Fruit fly (Drosophila melanogaster) whole organism, embryonic: ENCODE data around the gene CG12766.

ENCODE experiments used
- Atf3 ChIP-seq: fragments of 200-800 bp; sonication (Bioruptor generic); optimal IDR thresholded peaks from 3 replicates; lab custom pipeline; 2016; ENCODE audit warnings: missing biosample characterization, missing genetic modification characterization
- BEAF-32 ChIP-seq: fragments of 200-800 bp; sonication (Bioruptor generic); optimal IDR thresholded peaks from 3 replicates; lab custom pipeline; 2017; ENCODE audit warnings: missing biosample characterization, missing genetic modification characterization, mild to moderate bottlenecking, moderate library complexity, missing genetic modification reagents
- BtbVII ChIP-seq: fragments of 200-800 bp; sonication (Bioruptor generic); optimal IDR thresholded peaks from 3 replicates; lab custom pipeline; 2017; ENCODE audit warnings: missing biosample characterization, mild to moderate bottlenecking, missing genetic modification characterization
- CG10462 ChIP-seq: fragments of 200-800 bp; sonication (Bioruptor generic); optimal IDR thresholded peaks from 2 replicates; lab custom pipeline; 2016; ENCODE audit warnings: missing biosample characterization, missing genetic modification characterization
- CG11504 ChIP-seq: fragments of 200-800 bp; sonication (Bioruptor generic); optimal IDR thresholded peaks from 3 replicates; lab custom pipeline; 2019; ENCODE audit warnings: missing biosample characterization, mild to moderate bottlenecking, missing genetic modification characterization, moderate library complexity
- CG11723 ChIP-seq: fragments of 200-800 bp; sonication (Bioruptor generic); optimal IDR thresholded peaks from 2 replicates; lab custom pipeline; 2017; ENCODE audit warnings: missing biosample characterization, mild to moderate bottlenecking, missing genetic modification characterization
- CG12236 ChIP-seq: fragments of 200-800 bp; sonication (Bioruptor generic); optimal IDR thresholded peaks from 2 replicates; lab custom pipeline; 2016; ENCODE audit warnings: missing biosample characterization, missing genetic modification characterization
- CG12769 ChIP-seq: fragments of 200-800 bp; sonication (Bioruptor generic); optimal IDR thresholded peaks from 2 replicates; lab custom pipeline; 2019; ENCODE audit warnings: missing biosample characterization, mild to moderate bottlenecking, missing genetic modification characterization, moderate library complexity
- CG13894 ChIP-seq: fragments of 200-800 bp; sonication (Bioruptor generic); optimal IDR thresholded peaks from 3 replicates; lab custom pipeline; 2018; ENCODE audit warnings: missing biosample characterization, mild to moderate bottlenecking, missing genetic modification characterization, moderate library complexity
- CG14050 ChIP-seq: fragments of 200-800 bp; sonication (Bioruptor generic); IDR thresholded peaks from 3 replicates; pipeline ENCODE4 v1.3.6; 2022; ENCODE audit warnings: missing biosample characterization, missing genetic modification characterization
- CG15696 ChIP-seq: fragments of 200-800 bp; sonication (Bioruptor generic); optimal IDR thresholded peaks from 2 replicates; lab custom pipeline; 2019; ENCODE audit warnings: missing biosample characterization, mild to moderate bottlenecking, missing genetic modification characterization, moderate library complexity
- CG17328 ChIP-seq: fragments of 200-800 bp; sonication (Bioruptor generic); IDR thresholded peaks from 2 replicates; pipeline ENCODE4 v1.3.6; 2022; ENCODE audit warnings: missing biosample characterization, missing genetic modification characterization
- CG18262 ChIP-seq: fragments of 200-800 bp; optimal IDR thresholded peaks from 3 replicates; lab custom pipeline; 2019; ENCODE audit warnings: missing biosample characterization, mild to moderate bottlenecking, missing genetic modification characterization, moderate library complexity
- CG1832 ChIP-seq: fragments of 200-800 bp; sonication (Bioruptor generic); optimal IDR thresholded peaks from 2 replicates; lab custom pipeline; 2017; ENCODE audit warnings: missing biosample characterization, mild to moderate bottlenecking, missing genetic modification characterization, inconsistent platforms
- CG18476 ChIP-seq: fragments of 200-800 bp; sonication (Bioruptor generic); optimal IDR thresholded peaks from 2 replicates; lab custom pipeline; 2016; ENCODE audit warnings: missing biosample characterization, mild to moderate bottlenecking, missing genetic modification characterization
- CG3065 ChIP-seq: fragments of 200-800 bp; sonication (Bioruptor generic); optimal IDR thresholded peaks from 2 replicates; lab custom pipeline; 2016; ENCODE audit warnings: missing biosample characterization, missing genetic modification characterization
- CG31224 ChIP-seq: fragments of 200-800 bp; sonication (Bioruptor generic); IDR thresholded peaks from 2 replicates; pipeline ENCODE4 v1.3.6; 2022; ENCODE audit warnings: missing biosample characterization, missing genetic modification characterization
- CG31365 ChIP-seq: fragments of 200-800 bp; sonication (Bioruptor generic); optimal IDR thresholded peaks from 2 replicates; lab custom pipeline; 2018; ENCODE audit warnings: missing biosample characterization, mild to moderate bottlenecking, missing genetic modification characterization
- CG3407 ChIP-seq: fragments of 200-800 bp; sonication (Bioruptor generic); optimal IDR thresholded peaks from 2 replicates; lab custom pipeline; 2018; ENCODE audit warnings: missing biosample characterization, mild to moderate bottlenecking, missing genetic modification characterization
- CG4707 ChIP-seq: fragments of 200-800 bp; sonication (Bioruptor generic); optimal IDR thresholded peaks from 2 replicates; lab custom pipeline; 2018; ENCODE audit warnings: missing biosample characterization, mild to moderate bottlenecking, missing genetic modification characterization, moderate library complexity
- CG5245 ChIP-seq: fragments of 200-800 bp; sonication (Bioruptor generic); optimal IDR thresholded peaks from 3 replicates; lab custom pipeline; 2016; ENCODE audit warnings: missing biosample characterization, missing genetic modification characterization
- CG7372 ChIP-seq: fragments of 200-800 bp; sonication (Bioruptor generic); IDR thresholded peaks from 2 replicates; pipeline ENCODE4 v1.3.6; 2022; ENCODE audit warnings: missing biosample characterization, missing genetic modification characterization
- CG8388 ChIP-seq: fragments of 200-800 bp; sonication (Bioruptor generic); optimal IDR thresholded peaks from 2 replicates; lab custom pipeline; 2019; ENCODE audit warnings: missing biosample characterization, mild to moderate bottlenecking, missing genetic modification characterization, moderate library complexity
- CoRest ChIP-seq: fragments of 200-800 bp; sonication (Bioruptor generic); optimal IDR thresholded peaks from 3 replicates; lab custom pipeline; 2018; ENCODE audit warnings: missing biosample characterization, mild to moderate bottlenecking, missing genetic modification characterization, moderate library complexity
- Dek ChIP-seq: fragments of 200-800 bp; sonication (Bioruptor generic); optimal IDR thresholded peaks from 3 replicates; lab custom pipeline; 2019; ENCODE audit warnings: missing biosample characterization, mild to moderate bottlenecking, missing genetic modification characterization, moderate library complexity
- ERR ChIP-seq: fragments of 200-800 bp; sonication (Bioruptor generic); optimal IDR thresholded peaks from 2 replicates; lab custom pipeline; 2016; ENCODE audit warnings: missing biosample characterization, missing genetic modification characterization
- Hr51 ChIP-seq, 2 experiments: fragments of 200-800 bp; sonication (Bioruptor generic); optimal IDR thresholded peaks; 2 replicates in 1 of 2; 3 replicates in 1 of 2; lab custom pipeline; 2016 to 2018; ENCODE audit warnings: missing biosample characterization in 2 of 2, missing genetic modification characterization in 2 of 2, mild to moderate bottlenecking in 1 of 2, moderate library complexity in 1 of 2
- Sox100B ChIP-seq: fragments of 200-800 bp; sonication (Bioruptor generic); optimal IDR thresholded peaks from 3 replicates; lab custom pipeline; 2018; ENCODE audit warnings: missing biosample characterization, mild to moderate bottlenecking, missing genetic modification characterization
- Stat92E ChIP-seq, 3 experiments: fragments of >200 bp in 2 of 3; fragments of 200-800 bp in 1 of 3; sonication (Bioruptor generic) in 1 of 3; optimal IDR thresholded peaks; 2 replicates each; lab custom pipeline; 2017 to 2019; ENCODE audit warnings: missing biosample characterization in 3 of 3, missing genetic modification characterization in 3 of 3, mild to moderate bottlenecking in 1 of 3, moderate library complexity in 1 of 3
- Taf1 ChIP-seq: fragments of 200-800 bp; sonication (Bioruptor generic); IDR thresholded peaks from 2 replicates; pipeline ENCODE4 v1.3.6; 2022; ENCODE audit warnings: missing biosample characterization, missing genetic modification characterization
- bowl ChIP-seq: fragments of 200-800 bp; sonication (Bioruptor generic); IDR thresholded peaks from 2 replicates; pipeline ENCODE4 v1.3.6; 2022; ENCODE audit warnings: missing biosample characterization, missing genetic modification characterization
- caup ChIP-seq: fragments of 200-800 bp; sonication (Bioruptor generic); optimal IDR thresholded peaks from 3 replicates; lab custom pipeline; 2017; ENCODE audit warnings: missing biosample characterization, mild to moderate bottlenecking, missing genetic modification characterization, moderate library complexity; ENCODE audit not compliant: severe bottlenecking
- emc ChIP-seq: fragments of 200-800 bp; sonication (Bioruptor generic); optimal IDR thresholded peaks from 2 replicates; lab custom pipeline; 2016; ENCODE audit warnings: missing biosample characterization, missing genetic modification characterization
- gcm ChIP-seq: fragments of 200-800 bp; sonication (Bioruptor generic); optimal IDR thresholded peaks from 2 replicates; lab custom pipeline; 2019; ENCODE audit warnings: missing biosample characterization, mild to moderate bottlenecking, missing genetic modification characterization, moderate library complexity
- lbe ChIP-seq: fragments of 200-800 bp; sonication (Bioruptor generic); optimal IDR thresholded peaks from 2 replicates; lab custom pipeline; 2016; ENCODE audit warnings: missing biosample characterization, mild to moderate bottlenecking, missing genetic modification characterization
- lmd ChIP-seq: fragments of 200-800 bp; sonication (Bioruptor generic); IDR thresholded peaks from 2 replicates; pipeline ENCODE4 v1.3.6; 2022; ENCODE audit warnings: missing biosample characterization, missing genetic modification characterization
- mirr ChIP-seq: fragments of 200-800 bp; sonication (Bioruptor generic); optimal IDR thresholded peaks from 3 replicates; lab custom pipeline; 2018; ENCODE audit warnings: missing biosample characterization, mild to moderate bottlenecking, missing genetic modification characterization
- mld ChIP-seq: fragments of 200-800 bp; sonication (Bioruptor generic); IDR thresholded peaks from 3 replicates; pipeline ENCODE4 v1.3.6; 2022; ENCODE audit warnings: missing biosample characterization, missing genetic modification characterization; ENCODE audit not compliant: partially characterized antibody
- nmo ChIP-seq: fragments of 200-800 bp; sonication (Bioruptor generic); optimal IDR thresholded peaks from 2 replicates; lab custom pipeline; 2018; ENCODE audit warnings: missing biosample characterization, mild to moderate bottlenecking, missing genetic modification characterization, moderate library complexity
- pan ChIP-seq, 4 experiments: fragments of >200 bp in 3 of 4; fragments of 200-800 bp in 1 of 4; sonication (Bioruptor generic) in 1 of 4; optimal IDR thresholded peaks in 3 of 4; IDR thresholded peaks in 1 of 4; 2 replicates each; pipeline versions ENCODE4 v1.3.6 to Lab custom; 2017 to 2022; ENCODE audit warnings: missing biosample characterization in 2 of 4, missing genetic modification characterization in 2 of 4, mixed read lengths in 1 of 4
- schlank ChIP-seq: fragments of 200-800 bp; sonication (Bioruptor generic); optimal IDR thresholded peaks from 2 replicates; lab custom pipeline; 2018; ENCODE audit warnings: missing biosample characterization, mild to moderate bottlenecking, missing genetic modification characterization
- sens-2 ChIP-seq: fragments of 200-800 bp; sonication (Bioruptor generic); IDR thresholded peaks from 2 replicates; pipeline ENCODE4 v1.3.6; 2022; ENCODE audit warnings: missing biosample characterization, missing genetic modification characterization
- seq ChIP-seq: fragments of 200-800 bp; sonication (Bioruptor generic); IDR thresholded peaks from 2 replicates; pipeline ENCODE4 v1.3.6; 2022; ENCODE audit warnings: missing biosample characterization, missing genetic modification characterization
- stc ChIP-seq: fragments of 200-800 bp; sonication (Bioruptor generic); IDR thresholded peaks from 2 replicates; pipeline ENCODE4 v1.3.6; 2022; ENCODE audit warnings: missing biosample characterization, missing genetic modification characterization
- unpg ChIP-seq: fragments of 200-800 bp; sonication (Bioruptor generic); optimal IDR thresholded peaks from 3 replicates; lab custom pipeline; 2018; ENCODE audit warnings: missing biosample characterization, mild to moderate bottlenecking, missing genetic modification characterization, moderate library complexity
- wek ChIP-seq: fragments of 200-800 bp; sonication (Bioruptor generic); optimal IDR thresholded peaks from 3 replicates; lab custom pipeline; 2018; ENCODE audit warnings: missing biosample characterization, mild to moderate bottlenecking, missing genetic modification characterization, moderate library complexity
- zen ChIP-seq: fragments of 200-800 bp; sonication (Bioruptor generic); optimal IDR thresholded peaks from 3 replicates; lab custom pipeline; 2018; ENCODE audit warnings: missing biosample characterization, mild to moderate bottlenecking, missing genetic modification characterization, moderate library complexity

CG12766 gene

dm6 chr3L:3908838-3909810 is 30.8 kb downstream of the CG12766 start (continued):
- no peak for TF ChIP-seq lbe (GFP tag; lab: Kevin White, UChicago)
- TF ChIP-seq CG13894 (tag; lab: Kevin White, UChicago): no peak
- TF ChIP-seq schlank (tag; lab: Kevin White, UChicago): no peak
- no peak for TF ChIP-seq caup (GFP tag; lab: Kevin White, UChicago)
- no peak for TF ChIP-seq CG1832
- TF ChIP-seq CG12769: peak; percentile 19
- TF ChIP-seq pan (optimal IDR thresholded peaks at IDR 0.05; lab: Kevin White, UChicago): no peak
- no peak for TF ChIP-seq pan (GFP tag; optimal IDR thresholded peaks at IDR 0.05 in 1 of 2, IDR thresholded peaks at IDR 0.05 in 1 of 2)
- no peak for TF ChIP-seq sens-2 (GFP tag; lab: Robert Waterston, UW)
- TF ChIP-seq CG31224 (GFP tag; lab: Robert Waterston, UW): no peak
- TF ChIP-seq Sox100B: no peak
- TF ChIP-seq CG11504 (tag; lab: Kevin White, UChicago): no peak
- no peak for TF ChIP-seq CG8388 (GFP tag; lab: Kevin White, UChicago)
- TF ChIP-seq CG14050 (GFP tag; lab: Robert Waterston, UW): no peak
- TF ChIP-seq CG7372: no peak
- TF ChIP-seq lmd: no peak
- no peak for TF ChIP-seq emc (GFP tag; lab: Kevin White, UChicago)
- TF ChIP-seq CG5245 (GFP tag; lab: Kevin White, UChicago): no peak
- TF ChIP-seq BtbVII (GFP tag; lab: Kevin White, UChicago): no peak
- TF ChIP-seq CG10462 (GFP tag; lab: Kevin White, UChicago): no peak
- TF ChIP-seq seq (GFP tag; lab: Robert Waterston, UW): no peak
- TF ChIP-seq nmo (GFP tag; lab: Kevin White, UChicago): no peak
- TF ChIP-seq Hr51 (GFP tag; optimal IDR thresholded peaks at IDR 0.05; lab: Kevin White, UChicago): no peak
- TF ChIP-seq CG4707: no peak
- TF ChIP-seq Atf3 (GFP tag; lab: Kevin White, UChicago): no peak
- no peak for TF ChIP-seq wek (GFP tag; lab: Kevin White, UChicago)
- no peak for TF ChIP-seq CG11723 (GFP tag; lab: Kevin White, UChicago)
- no peak for TF ChIP-seq CG17328 (GFP tag; lab: Robert Waterston, UW)
- TF ChIP-seq bowl (GFP tag; lab: Robert Waterston, UW): no peak
- peak; percentile 74 for TF ChIP-seq BEAF-32
- TF ChIP-seq ERR (GFP tag; lab: Kevin White, UChicago): no peak
- no peak for TF ChIP-seq Taf1 (GFP tag; lab: Robert Waterston, UW)
- TF ChIP-seq CG12236 (GFP tag; lab: Kevin White, UChicago): no peak
- no peak for TF ChIP-seq CG3065 (GFP tag; lab: Kevin White, UChicago)
- TF ChIP-seq stc (GFP tag; lab: Robert Waterston, UW): no peak
- no peak for TF ChIP-seq Dek (tag; lab: Kevin White, UChicago)
- no peak for TF ChIP-seq zen (tag; lab: Kevin White, UChicago)
- TF ChIP-seq unpg: no peak
- TF ChIP-seq CG31365 (tag; lab: Kevin White, UChicago): no peak
- TF ChIP-seq CG18476 (GFP tag; lab: Kevin White, UChicago): no peak
- no peak for TF ChIP-seq CG3407 (GFP tag; lab: Kevin White, UChicago)
- no peak for TF ChIP-seq mirr (GFP tag; lab: Kevin White, UChicago)
- TF ChIP-seq CoRest (tag; lab: Kevin White, UChicago): no peak
- TF ChIP-seq gcm (GFP tag; lab: Kevin White, UChicago): no peak
- TF ChIP-seq CG18262 (tag; lab: Kevin White, UChicago): no peak
- TF ChIP-seq CG15696 (tag; lab: Kevin White, UChicago): no peak
- no peak for TF ChIP-seq Stat92E (GFP tag; optimal IDR thresholded peaks at IDR 0.05; lab: Kevin White, UChicago)
- no peak for TF ChIP-seq mld
